Fruit fly (Drosophila melanogaster) whole organism, pupa: ENCODE results near the gene SmD1.

Experiments used
- CG10348 ChIP-seq: fragments of 200-800 bp; sonication (Bioruptor generic); IDR thresholded peaks from 2 replicates; pipeline ENCODE4 v1.3.6; 2022; ENCODE audit warnings: missing biosample characterization, missing genetic modification characterization
- CG12605 ChIP-seq: fragments of 200-800 bp; sonication (Bioruptor generic); IDR thresholded peaks from 2 replicates; pipeline ENCODE4 v1.3.6; 2022; ENCODE audit warnings: missing biosample characterization, missing genetic modification characterization
- CG13204 ChIP-seq: fragments of 200-800 bp; sonication (Bioruptor generic); optimal IDR thresholded peaks from 2 replicates; lab custom pipeline; 2018; ENCODE audit warnings: missing biosample characterization, mild to moderate bottlenecking, missing genetic modification characterization, moderate library complexity
- CG14655 ChIP-seq: fragments of 200-800 bp; sonication (Bioruptor generic); optimal IDR thresholded peaks from 3 replicates; lab custom pipeline; 2017; ENCODE audit warnings: mild to moderate bottlenecking, missing biosample characterization, missing genetic modification reagents, missing genetic modification characterization
- CG15710 ChIP-seq: fragments of 200-800 bp; sonication (Bioruptor generic); optimal IDR thresholded peaks from 2 replicates; lab custom pipeline; 2018; ENCODE audit warnings: missing biosample characterization, mild to moderate bottlenecking, missing genetic modification characterization, moderate library complexity
- CG17806 ChIP-seq: fragments of 200-800 bp; sonication (Bioruptor generic); optimal IDR thresholded peaks from 2 replicates; lab custom pipeline; 2018; ENCODE audit warnings: missing biosample characterization, mild to moderate bottlenecking, missing genetic modification characterization, moderate library complexity
- CG32121 ChIP-seq: fragments of 200-800 bp; sonication (Bioruptor generic); IDR thresholded peaks from 2 replicates; pipeline ENCODE4 v1.3.6; 2022; ENCODE audit warnings: missing biosample characterization, missing genetic modification characterization
- CG34367 ChIP-seq: fragments of 200-800 bp; sonication (Bioruptor generic); optimal IDR thresholded peaks from 2 replicates; lab custom pipeline; 2018; ENCODE audit warnings: missing biosample characterization, mild to moderate bottlenecking, missing genetic modification characterization
- CG4496 ChIP-seq: fragments of 200-800 bp; sonication (Bioruptor generic); IDR thresholded peaks from 3 replicates; pipeline ENCODE4 v1.3.6; 2022; ENCODE audit warnings: missing biosample characterization, missing genetic modification characterization
- CG8159 ChIP-seq: fragments of 200-800 bp; sonication (Bioruptor generic); optimal IDR thresholded peaks from 3 replicates; lab custom pipeline; 2018; ENCODE audit warnings: missing biosample characterization, mild to moderate bottlenecking, missing genetic modification characterization, moderate library complexity
- CG8301 ChIP-seq: fragments of 200-800 bp; sonication (Bioruptor generic); optimal IDR thresholded peaks from 2 replicates; lab custom pipeline; 2018; ENCODE audit warnings: missing biosample characterization, mild to moderate bottlenecking, missing genetic modification characterization
- CG9948 ChIP-seq: fragments of 200-800 bp; sonication (Bioruptor generic); optimal IDR thresholded peaks from 2 replicates; lab custom pipeline; 2018; ENCODE audit warnings: missing biosample characterization, mild to moderate bottlenecking, missing genetic modification characterization, moderate library complexity
- D1 ChIP-seq: fragments of 200-800 bp; sonication (Bioruptor generic); optimal IDR thresholded peaks from 2 replicates; lab custom pipeline; 2018; ENCODE audit warnings: missing biosample characterization, mild to moderate bottlenecking, missing genetic modification characterization, moderate library complexity
- EcR ChIP-seq: fragments of 200-800 bp; sonication (Bioruptor generic); optimal IDR thresholded peaks from 3 replicates; lab custom pipeline; 2019; ENCODE audit warnings: missing biosample characterization, missing genetic modification characterization, mild to moderate bottlenecking, moderate library complexity, missing genetic modification reagents
- Ets98B ChIP-seq: fragments of 200-800 bp; sonication (Bioruptor generic); IDR thresholded peaks from 2 replicates; pipeline ENCODE4 v1.3.6; 2022; ENCODE audit warnings: missing biosample characterization, missing genetic modification characterization
- Pif1A ChIP-seq: fragments of 200-800 bp; sonication (Bioruptor generic); optimal IDR thresholded peaks from 3 replicates; lab custom pipeline; 2016; ENCODE audit warnings: missing biosample characterization, missing genetic modification characterization
- Pif1B ChIP-seq: fragments of 200-800 bp; sonication (Bioruptor generic); optimal IDR thresholded peaks from 3 replicates; lab custom pipeline; 2016; ENCODE audit warnings: missing biosample characterization, missing genetic modification characterization
- Snoo ChIP-seq: fragments of 200-800 bp; sonication (Bioruptor generic); optimal IDR thresholded peaks from 3 replicates; lab custom pipeline; 2017; ENCODE audit warnings: missing biosample characterization, mild to moderate bottlenecking, missing genetic modification characterization, inconsistent platforms
- fd96Ca ChIP-seq: fragments of 200-800 bp; sonication (Bioruptor generic); IDR thresholded peaks from 3 replicates; pipeline ENCODE4 v1.3.6; 2022; ENCODE audit warnings: missing biosample characterization, missing genetic modification characterization
- gl ChIP-seq: fragments of 200-800 bp; sonication (Bioruptor generic); optimal IDR thresholded peaks from 2 replicates; lab custom pipeline; 2018; ENCODE audit warnings: missing biosample characterization, mild to moderate bottlenecking, missing genetic modification characterization
- rn ChIP-seq: fragments of 200-800 bp; sonication (Bioruptor generic); IDR thresholded peaks from 2 replicates; pipeline ENCODE4 v1.3.6; 2022; ENCODE audit warnings: missing biosample characterization, missing genetic modification characterization

Gene SmD1

dm6 chr3L:12749567-12750535 is 15.4 kb upstream of the SmD1 start, which contains the start of the genes Klc and CG10984:
TSS of gene Klc (minus strand) at chr3L:12750056.
TSS of gene CG10984 (plus strand) at chr3L:12750119.
- no peak for TF ChIP-seq CG12605 (GFP tag; lab: Robert Waterston, UW)
- peak; percentile 87 for TF ChIP-seq CG8301 (tag; lab: Kevin White, UChicago)
- no peak for TF ChIP-seq fd96Ca (GFP tag; lab: Robert Waterston, UW)
- peak; percentile 93 for TF ChIP-seq Pif1B (GFP tag; lab: Kevin White, UChicago)
- peak; percentile 93 for TF ChIP-seq CG32121 (GFP tag; lab: Robert Waterston, UW)
- peak; percentile 90 for TF ChIP-seq Pif1A
- TF ChIP-seq Snoo (tag; lab: Kevin White, UChicago): peak; percentile 65
- TF ChIP-seq CG10348 (GFP tag; lab: Robert Waterston, UW): no peak
- peak; percentile 96 for TF ChIP-seq Ets98B (GFP tag; lab: Robert Waterston, UW)
- TF ChIP-seq CG13204 (GFP tag; lab: Kevin White, UChicago): no peak
- peak; percentile 87 for TF ChIP-seq CG8159 (tag; lab: Kevin White, UChicago)
- TF ChIP-seq CG17806 (tag; lab: Kevin White, UChicago): peak; percentile 85
- TF ChIP-seq CG15710 (tag; lab: Kevin White, UChicago): peak; percentile 80
- no peak for TF ChIP-seq CG14655 (GFP tag; lab: Kevin White, UChicago)
- TF ChIP-seq gl: peak; percentile 54
- TF ChIP-seq rn (GFP tag; lab: Robert Waterston, UW): peak; percentile 84
- no peak for TF ChIP-seq D1
- TF ChIP-seq CG4496: peak; percentile 97
- peak; percentile 71 for TF ChIP-seq CG9948
- no peak for TF ChIP-seq EcR (GFP tag; lab: Kevin White, UChicago)
- no peak for TF ChIP-seq CG34367
- TF ChIP-seq, all 21 proteins: peak for 13

- TF ChIP-seq Snoo (tag; lab: Kevin White, UChicago) (no peak), Pif1B (GFP tag; lab: Kevin White, UChicago) (no peak), D1 (no peak), EcR (GFP tag; lab: Kevin White, UChicago) (no peak), rn (GFP tag; lab: Robert Waterston, UW) (no peak), CG17806 (tag; lab: Kevin White, UChicago) (no peak), Ets98B (GFP tag; lab: Robert Waterston, UW) (no peak)
- TF ChIP-seq, all 21 proteins: peak for 0
Observed at dm6 chr3L:12748711-12749566, 14.5 kb upstream of the SmD1 start.

dm6 chr3L:12746241-12746640 is 11.8 kb upstream of the SmD1 start:
- TF ChIP-seq CG9948 (no peak), gl (no peak), CG34367 (no peak), CG8301 (tag; lab: Kevin White, UChicago) (no peak), CG15710 (tag; lab: Kevin White, UChicago) (no peak), CG14655 (GFP tag; lab: Kevin White, UChicago) (no peak), Pif1A (no peak), CG12605 (GFP tag; lab: Robert Waterston, UW) (no peak), rn (GFP tag; lab: Robert Waterston, UW) (no peak), Pif1B (GFP tag; lab: Kevin White, UChicago) (no peak), CG13204 (GFP tag; lab: Kevin White, UChicago) (no peak), CG17806 (tag; lab: Kevin White, UChicago) (no peak), fd96Ca (GFP tag; lab: Robert Waterston, UW) (no peak), Ets98B (GFP tag; lab: Robert Waterston, UW) (no peak), EcR (GFP tag; lab: Kevin White, UChicago) (no peak), Snoo (tag; lab: Kevin White, UChicago) (no peak), CG32121 (GFP tag; lab: Robert Waterston, UW) (no peak), D1 (no peak)

dm6 chr3L:12745121-12745770 is 10.8 kb upstream of the SmD1 start, which contains the start of gene CG32109:
TSS of gene CG32109 (plus strand) at chr3L:12745344.
- TF ChIP-seq Snoo (tag; lab: Kevin White, UChicago) (peak; percentile 0), Ets98B (GFP tag; lab: Robert Waterston, UW) (no peak), D1 (peak; percentile 25)

dm6 chr3L:12741608-12742007 is 7.2 kb upstream of the SmD1 start, which contains the start of gene CG32112:
TSS of gene CG32112 (plus strand) at chr3L:12741718.
- TF ChIP-seq D1 (peak; percentile 38), CG9948 (no peak)
- TF ChIP-seq, all 21 proteins: peak for 1
